Fruit fly (Drosophila melanogaster): ENCODE results near the gene CG5342.

Gene CG5342

dm6 chr3R:11582253-11582589 is 3.6 kb downstream of the CG5342 start (continued):
- TF ChIP-seq CG2116 (GFP tag; optimal IDR thresholded peaks at IDR 0.05) (no peak), Ptx1 (GFP tag; IDR thresholded peaks at IDR 0.05) (peak; percentile 87), CG4854 (GFP tag; optimal IDR thresholded peaks at IDR 0.05) (no peak), CG12299 (tag; optimal IDR thresholded peaks at IDR 0.05) (no peak), CG11085 (GFP tag; IDR thresholded peaks at IDR 0.05) (no peak), dimm (GFP tag; IDR thresholded peaks at IDR 0.05) (peak; percentile 65), CG6272 (GFP tag; IDR thresholded peaks at IDR 0.05) (no peak), repo (GFP tag; optimal IDR thresholded peaks at IDR 0.05) (peak; percentile 36), sr (GFP tag; IDR thresholded peaks at IDR 0.05) (peak; percentile 8; the same call in 1 of the 3 replicates), Oaz (GFP tag; IDR thresholded peaks at IDR 0.05) (peak; percentile 71), cwo (GFP tag; optimal IDR thresholded peaks at IDR 0.05) (peak; percentile 41), shn (GFP tag; optimal IDR thresholded peaks at IDR 0.05) (peak; percentile 64), twi (tag; optimal IDR thresholded peaks at IDR 0.05) (no peak), pfk (GFP tag; optimal IDR thresholded peaks at IDR 0.05) (no peak), kay (GFP tag; optimal IDR thresholded peaks at IDR 0.05) (no peak), her (GFP tag; optimal IDR thresholded peaks at IDR 0.05) (peak; percentile 58), pnt (GFP tag; optimal IDR thresholded peaks at IDR 0.05) (peak; percentile 50), ash1 (GFP tag; optimal IDR thresholded peaks at IDR 0.05) (no peak), CG3726 (GFP tag; IDR thresholded peaks at IDR 0.05) (no peak), fd64A (GFP tag; optimal IDR thresholded peaks at IDR 0.05) (no peak), Vsx1 (GFP tag; optimal IDR thresholded peaks at IDR 0.05) (no peak), CG31224 (GFP tag; IDR thresholded peaks at IDR 0.05) (peak; percentile 54), ATbp (GFP tag; optimal IDR thresholded peaks at IDR 0.05) (no peak), CG10565 (GFP tag; optimal IDR thresholded peaks at IDR 0.05) (no peak), sens (GFP tag) (peak; percentile 90), Hr3 (GFP tag; optimal IDR thresholded peaks at IDR 0.05) (peak; percentile 57), Opbp (GFP tag; IDR thresholded peaks at IDR 0.05; ENCODE audit: partially characterized antibody) (no peak), jing (GFP tag; optimal IDR thresholded peaks at IDR 0.05) (peak; percentile 60), CG11696 (GFP tag; IDR thresholded peaks at IDR 0.05) (peak; percentile 63; the same call in 1 of the 2 replicates), HmgD (GFP tag; optimal IDR thresholded peaks at IDR 0.05) (no peak), Hand (GFP tag; optimal IDR thresholded peaks at IDR 0.05) (no peak), Scr (GFP tag; IDR thresholded peaks at IDR 0.05; ENCODE audit: partially characterized antibody) (no peak), tio (GFP tag; optimal IDR thresholded peaks at IDR 0.05) (no peak), H2.0 (GFP tag; IDR thresholded peaks at IDR 0.05) (peak; percentile 65), Nf-YC (tag; optimal IDR thresholded peaks at IDR 0.05) (no peak), lov (optimal IDR thresholded peaks at IDR 0.05) (no peak), lov (GFP tag; IDR thresholded peaks at IDR 0.05) (peak; percentile 62; the same call in 2 of the 3 replicates), prd (optimal IDR thresholded peaks at IDR 0.05) (no peak), prd (GFP tag; IDR thresholded peaks at IDR 0.05) (peak; percentile 76), Oli (tag; optimal IDR thresholded peaks at IDR 0.05) (peak; percentile 77), gsb-n (tag; optimal IDR thresholded peaks at IDR 0.05) (no peak), Camta (GFP tag; optimal IDR thresholded peaks at IDR 0.05) (peak; percentile 30), crp (GFP tag; optimal IDR thresholded peaks at IDR 0.05) (peak in 1 of 2 experiments; percentile 10), CG4820 (GFP tag; optimal IDR thresholded peaks at IDR 0.05) (peak; percentile 41), CG16813 (GFP tag; IDR thresholded peaks at IDR 0.05; ENCODE audit: partially characterized antibody) (no peak), CG3281 (GFP tag; optimal IDR thresholded peaks at IDR 0.05) (peak; percentile 52), Med (GFP tag) (peak; percentile 93), HmgZ (tag; optimal IDR thresholded peaks at IDR 0.05) (no peak), gcm (GFP tag; optimal IDR thresholded peaks at IDR 0.05) (peak; percentile 48), al (GFP tag; IDR thresholded peaks at IDR 0.05) (peak; percentile 38; the same call in 1 of the 2 replicates), CG8089 (GFP tag; optimal IDR thresholded peaks at IDR 0.05) (peak; percentile 43), gsb (GFP tag; IDR thresholded peaks at IDR 0.05) (no peak)

Data from whole organism, embryonic.